Worm (Caenorhabditis elegans) whole organism, late embryonic: ENCODE data around the gene srsx-11.

Experiments used
- ceh-9 ChIP-seq: sonication (generic microtip); optimal IDR thresholded peaks from 2 replicates; lab custom pipeline; 2016; ENCODE audit warnings: mild to moderate bottlenecking, missing genetic modification characterization, inconsistent platforms, missing compliant biosample characterization
- hlh-15 ChIP-seq: sonication (generic microtip); optimal IDR thresholded peaks from 2 replicates; lab custom pipeline; 2016; ENCODE audit warnings: missing genetic modification characterization, missing compliant biosample characterization
- hlh-30 ChIP-seq: sonication (generic microtip); optimal IDR thresholded peaks from 2 replicates; lab custom pipeline; 2017; ENCODE audit warnings: antibody characterized with exemption, missing genetic modification characterization, missing compliant biosample characterization; ENCODE audit not compliant: insufficient read depth
- hlh-6 ChIP-seq: sonication (generic microtip); optimal IDR thresholded peaks from 2 replicates; lab custom pipeline; 2016; ENCODE audit warnings: missing genotype, missing genetic modification characterization, missing compliant biosample characterization
- lin-11 ChIP-seq: fragments of 200-800 bp; sonication (Bioruptor generic); optimal IDR thresholded peaks from 2 replicates; lab custom pipeline; 2018; ENCODE audit warnings: mild to moderate bottlenecking, missing genetic modification characterization, missing compliant biosample characterization
- nfya-1 ChIP-seq: sonication (generic microtip); optimal IDR thresholded peaks from 2 replicates; lab custom pipeline; 2017; ENCODE audit warnings: missing genetic modification characterization, mild to moderate bottlenecking, missing compliant biosample characterization, antibody characterized with exemption, moderate library complexity
- nhr-11 ChIP-seq: fragments of 150-350 bp; optimal IDR thresholded peaks from 2 replicates; lab custom pipeline; 2014; ENCODE audit warnings: missing biosample characterization, missing genetic modification characterization
- pqm-1 ChIP-seq: sonication (generic microtip); optimal IDR thresholded peaks from 2 replicates; lab custom pipeline; 2016; ENCODE audit warnings: missing genetic modification characterization, missing compliant biosample characterization
- pros-1 ChIP-seq: fragments of 150-350 bp; optimal IDR thresholded peaks from 2 replicates; lab custom pipeline; 2014; ENCODE audit warnings: missing biosample characterization, missing genetic modification reagents, missing genetic modification characterization
- rnt-1 ChIP-seq: sonication (generic microtip); optimal IDR thresholded peaks from 2 replicates; lab custom pipeline; 2016; ENCODE audit warnings: missing genetic modification characterization, missing compliant biosample characterization
- tbx-2 ChIP-seq: sonication (generic microtip); optimal IDR thresholded peaks from 2 replicates; lab custom pipeline; 2016; ENCODE audit warnings: missing genetic modification characterization, missing compliant biosample characterization
- unc-42 ChIP-seq: sonication (generic microtip); optimal IDR thresholded peaks from 2 replicates; lab custom pipeline; 2016; ENCODE audit warnings: missing genotype, missing genetic modification characterization, missing compliant biosample characterization
- ztf-16 ChIP-seq: sonication (generic microtip); optimal IDR thresholded peaks from 2 replicates; lab custom pipeline; 2017; ENCODE audit warnings: missing genetic modification characterization, missing compliant biosample characterization

DNA sequence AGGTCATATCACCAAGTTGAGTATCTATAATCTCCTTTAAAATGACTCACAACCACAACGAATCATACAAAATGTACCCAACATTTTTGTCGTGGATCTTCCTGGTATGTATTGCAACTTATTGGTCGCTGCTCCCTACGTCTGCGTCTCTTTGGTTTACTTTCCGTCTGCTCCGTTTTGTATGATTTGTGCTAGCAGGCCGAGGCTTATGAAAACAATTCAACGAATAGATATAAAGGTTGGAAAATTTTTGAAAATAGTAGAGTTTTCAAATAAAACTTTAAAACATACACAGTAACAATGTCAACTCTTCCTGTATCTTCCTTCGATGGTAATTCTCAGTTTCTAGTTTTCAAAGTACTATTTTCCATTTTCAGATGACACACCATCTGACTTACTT, 22.4 kb upstream of the srsx-11 start, which contains the start of gene srr-8:
- TF ChIP-seq pros-1 (tag; lab: Kevin White, UChicago) (no peak), nhr-11 (tag; lab: Kevin White, UChicago) (no peak), ceh-9 (no peak), pqm-1 (tag; lab: Kevin White, UChicago) (no peak), nfya-1 (tag; lab: Kevin White, UChicago) (no peak), hlh-15 (tag; lab: Kevin White, UChicago) (no peak), rnt-1 (tag; lab: Kevin White, UChicago) (no peak), tbx-2 (no peak), lin-11 (no peak), hlh-30 (tag; lab: Kevin White, UChicago) (no peak), hlh-6 (tag; lab: Kevin White, UChicago) (no peak), ztf-16 (no peak), unc-42 (tag; lab: Kevin White, UChicago) (no peak)
